Worm (Caenorhabditis elegans): ENCODE results near the gene C17C3.11.
A peak's percentile ranks its signal among the peaks of the same experiment; 100 is the strongest.

C17C3.11 gene

DNA sequence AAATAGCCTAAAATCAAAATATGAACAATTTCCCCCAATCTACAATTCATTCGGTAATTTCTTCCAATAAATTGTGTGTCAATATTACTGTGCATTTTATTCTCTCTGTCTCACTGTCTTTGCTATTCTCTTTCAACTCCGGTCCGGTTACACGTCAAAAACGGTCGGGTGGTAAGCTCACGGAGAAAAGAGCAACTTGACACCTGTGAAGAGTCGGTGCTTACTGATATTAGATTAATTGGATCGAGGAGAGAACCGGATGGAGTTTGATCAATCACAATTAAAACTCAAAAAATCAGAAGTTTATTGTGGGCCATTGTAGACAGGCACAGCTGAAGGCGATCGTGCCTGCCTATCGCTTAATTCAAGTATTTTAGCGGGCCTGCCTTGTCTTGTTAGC lies 37.3 kb downstream of the C17C3.11 start:
- TF ChIP-seq elt-2 (tag; optimal IDR thresholded peaks at IDR 0.05) (peak; percentile 26), nhr-43 (tag; optimal IDR thresholded peaks at IDR 0.05; ENCODE audit: poor library complexity, severe bottlenecking) (peak; percentile 13), ZK546.5 (tag; optimal IDR thresholded peaks at IDR 0.05) (no peak)

DNA sequence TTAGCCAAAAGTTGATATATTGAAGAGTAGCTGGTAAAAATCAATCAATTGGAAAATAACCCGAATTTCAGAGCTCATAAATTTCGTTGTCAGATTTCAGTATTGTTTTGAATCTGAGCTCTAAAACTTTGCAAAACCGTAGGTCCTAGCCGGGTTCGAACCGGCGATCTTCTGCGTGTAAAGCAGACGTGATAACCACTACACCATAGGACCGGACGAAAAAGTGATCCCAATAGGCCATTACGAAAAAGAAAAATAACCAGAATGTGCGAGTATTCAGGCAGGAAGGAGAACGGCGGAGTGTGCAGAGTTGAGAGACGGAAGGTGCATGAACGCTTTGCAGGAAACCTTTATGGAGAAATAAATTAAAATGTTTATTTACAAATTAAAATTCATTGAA lies 39.4 kb downstream of the C17C3.11 start:
- peak; percentile 24 for TF ChIP-seq lin-39 (tag; optimal IDR thresholded peaks at IDR 0.05)
- TF ChIP-seq elt-2 (tag; optimal IDR thresholded peaks at IDR 0.05), result peak; percentile 60
- TF ChIP-seq nhr-67 (tag; optimal IDR thresholded peaks at IDR 0.05), result no peak
- TF ChIP-seq unc-62 (GFP tag; optimal IDR thresholded peaks at IDR 0.05), result no peak
- TF ChIP-seq pha-4 (tag; optimal IDR thresholded peaks at IDR 0.05), result peak; percentile 34
- TF ChIP-seq nhr-43 (tag; optimal IDR thresholded peaks at IDR 0.05; ENCODE audit: poor library complexity, severe bottlenecking), result peak; percentile 61
- no peak for TF ChIP-seq hmg-11 (tag; optimal IDR thresholded peaks at IDR 0.05)
- peak; percentile 55 for TF ChIP-seq snpc-4 (tag; optimal IDR thresholded peaks at IDR 0.05)
- no peak for TF ChIP-seq nhr-11 (tag; optimal IDR thresholded peaks at IDR 0.05)
- TF ChIP-seq nhr-28 (tag; optimal IDR thresholded peaks at IDR 0.05), result no peak
- peak; percentile 33 for TF ChIP-seq nfya-1 (tag; optimal IDR thresholded peaks at IDR 0.05; ENCODE audit: insufficient read depth)
- TF ChIP-seq mdl-1 (tag; optimal IDR thresholded peaks at IDR 0.05), result no peak
- peak; percentile 47 for TF ChIP-seq jun-1 (tag; optimal IDR thresholded peaks at IDR 0.05)
- no peak for TF ChIP-seq mml-1 (tag; optimal IDR thresholded peaks at IDR 0.05)
- no peak for TF ChIP-seq pqm-1 (tag; optimal IDR thresholded peaks at IDR 0.05)
- no peak for TF ChIP-seq egl-27 (tag; optimal IDR thresholded peaks at IDR 0.05)

DNA sequence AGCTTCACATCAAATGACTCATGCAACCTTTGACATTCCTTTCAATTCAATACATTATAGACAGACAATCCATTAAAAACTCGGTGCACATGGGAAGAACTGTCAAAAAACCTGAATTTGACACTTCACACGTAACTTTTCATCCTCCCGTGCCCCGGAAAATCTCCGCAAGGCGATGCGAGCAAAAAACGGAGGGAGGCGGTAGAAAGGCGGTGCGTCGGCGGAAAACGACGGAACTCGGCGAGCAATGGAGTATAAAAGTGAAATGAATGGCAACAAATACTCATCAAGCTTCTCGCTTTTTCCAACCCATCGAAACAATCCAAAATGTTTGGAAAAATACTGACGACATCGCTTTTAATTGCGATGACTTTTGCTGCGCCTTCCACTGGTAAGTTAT lies 40.4 kb downstream of the C17C3.11 start, which contains the start of gene T25E4.1:
Gene T25E4.1, plus strand, starts transcription at position 301 of the 400 bp plus-strand sequence.
- TF ChIP-seq sea-2 (GFP tag; optimal IDR thresholded peaks at IDR 0.05) (no peak), nhr-23 (tag; optimal IDR thresholded peaks at IDR 0.05) (no peak), eor-1 (tag; optimal IDR thresholded peaks at IDR 0.05) (no peak), ceh-82 (tag; optimal IDR thresholded peaks at IDR 0.05) (no peak), nhr-25 (tag; optimal IDR thresholded peaks at IDR 0.05) (no peak), pqm-1 (tag; optimal IDR thresholded peaks at IDR 0.05) (no peak), aly-2 (tag; optimal IDR thresholded peaks at IDR 0.05) (no peak), nhr-43 (tag; optimal IDR thresholded peaks at IDR 0.05; ENCODE audit: poor library complexity, severe bottlenecking) (no peak), R02D3.7 (tag; optimal IDR thresholded peaks at IDR 0.05) (no peak), ztf-4 (tag; optimal IDR thresholded peaks at IDR 0.05) (no peak), tbx-2 (tag; optimal IDR thresholded peaks at IDR 0.05) (no peak), elt-3 (tag; optimal IDR thresholded peaks at IDR 0.05) (no peak)

DNA sequence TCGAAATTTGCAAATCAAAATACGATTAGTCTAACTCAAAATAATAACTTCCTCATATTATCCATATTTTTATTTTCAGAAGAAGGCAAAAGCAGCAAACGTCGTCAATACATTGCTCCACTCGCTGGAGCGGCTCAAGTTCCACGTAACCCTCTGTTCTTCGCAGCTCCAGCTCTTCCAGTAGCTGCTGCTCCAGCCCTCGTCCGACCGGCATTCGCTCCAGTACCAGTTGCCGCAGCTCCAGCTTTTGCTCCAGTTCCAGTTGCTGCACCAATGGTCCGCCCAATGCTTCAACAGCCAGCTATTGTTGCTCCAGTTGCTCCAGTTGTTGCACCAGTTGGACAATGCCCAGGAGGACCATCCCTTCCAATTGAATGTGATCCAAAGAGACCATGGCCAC lies 41.1 kb downstream of the C17C3.11 start:
- TF ChIP-seq daf-12 (tag; optimal IDR thresholded peaks at IDR 0.05) (no peak), snpc-4 (tag; optimal IDR thresholded peaks at IDR 0.05) (no peak), elt-2 (tag; optimal IDR thresholded peaks at IDR 0.05) (no peak), tbx-2 (tag; optimal IDR thresholded peaks at IDR 0.05) (no peak), mdl-1 (tag; optimal IDR thresholded peaks at IDR 0.05) (no peak), nhr-77 (tag; optimal IDR thresholded peaks at IDR 0.05) (no peak), sea-2 (GFP tag; optimal IDR thresholded peaks at IDR 0.05) (no peak), mml-1 (tag; optimal IDR thresholded peaks at IDR 0.05) (no peak), nhr-76 (tag; optimal IDR thresholded peaks at IDR 0.05) (no peak), ama-1 (optimal IDR thresholded peaks at IDR 0.05) (no peak), nhr-28 (tag; optimal IDR thresholded peaks at IDR 0.05) (no peak)

DNA sequence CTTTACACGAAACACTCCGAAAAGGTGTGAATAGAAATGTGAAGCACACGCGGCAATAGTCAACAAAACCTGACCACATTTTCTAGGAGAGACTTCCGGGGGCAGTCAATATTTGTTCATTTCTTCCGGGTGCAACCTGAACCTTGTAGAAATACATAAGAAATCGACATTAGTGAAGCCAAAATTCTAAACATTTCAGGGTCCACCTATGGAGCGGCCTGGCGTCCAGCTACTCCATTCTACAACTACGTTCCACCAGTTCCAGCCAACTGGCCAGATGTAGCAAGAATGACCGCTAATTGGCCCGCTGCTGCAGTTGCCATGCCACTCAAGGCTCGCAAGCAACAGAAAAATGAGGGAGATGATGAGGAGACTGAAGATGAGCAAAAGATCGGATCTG lies 41.6 kb downstream of the C17C3.11 start:
- TF ChIP-seq pha-4 (tag; optimal IDR thresholded peaks at IDR 0.05), result peak; percentile 58
- no peak for TF ChIP-seq lin-39 (tag; optimal IDR thresholded peaks at IDR 0.05)

DNA sequence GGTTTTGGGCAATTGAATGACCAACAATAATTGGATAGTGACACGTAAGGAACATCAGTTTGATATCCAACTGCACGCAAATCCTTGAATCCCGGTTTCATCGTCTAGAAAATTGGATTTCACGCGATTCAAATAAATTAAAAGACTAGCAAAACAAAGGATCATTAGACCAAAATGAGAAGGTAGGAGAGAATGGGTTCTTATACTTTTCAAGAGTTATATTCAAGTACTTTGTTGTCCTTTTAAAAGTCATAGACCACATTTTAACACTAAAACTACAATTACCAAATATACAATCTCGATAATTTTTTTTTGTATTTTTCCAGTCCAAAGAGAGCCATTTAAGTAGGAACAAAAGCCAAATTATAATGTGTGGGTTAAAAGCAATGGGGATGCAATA lies 44.7 kb downstream of the C17C3.11 start, which contains the start of gene T25E4.2:
Gene T25E4.2, minus strand, starts transcription at position 101 of the 400 bp plus-strand sequence.
- TF ChIP-seq aly-2 (tag; optimal IDR thresholded peaks at IDR 0.05) (no peak), R02D3.7 (tag; optimal IDR thresholded peaks at IDR 0.05) (no peak)
